Fruit fly (Drosophila melanogaster): ENCODE data around the gene CG5681.

The CG5681 gene

DNA sequence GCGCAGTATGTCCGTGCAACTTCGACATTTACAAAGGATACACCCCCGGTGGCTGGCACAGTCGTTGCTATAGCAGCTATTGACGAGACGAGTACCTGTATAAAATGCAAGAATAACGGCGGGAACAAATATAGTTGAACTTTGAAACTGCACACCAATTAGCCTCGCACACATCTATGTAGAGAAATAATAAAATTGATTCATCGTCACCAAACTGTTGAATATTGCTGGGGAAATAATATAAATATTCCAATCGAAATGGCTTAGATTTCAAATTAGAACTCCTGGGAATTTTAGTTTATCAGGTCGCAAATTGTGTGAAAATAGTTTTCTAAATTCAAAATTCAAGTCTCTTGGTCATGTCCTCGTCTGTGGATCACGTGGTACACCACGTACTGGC is 21.4 kb downstream of the CG5681 start, which contains the start of the genes CG42634 and CG42635:
Gene CG42634 (plus strand): TSS at position 301 of the 400 bp plus-strand sequence.
Gene CG42635 (plus strand): TSS at position 301 of the 400 bp plus-strand sequence.
- TF ChIP-seq CG8478 (optimal IDR thresholded peaks at IDR 0.05) = no peak
- TF ChIP-seq CTCF (optimal IDR thresholded peaks at IDR 0.05) = no peak

DNA sequence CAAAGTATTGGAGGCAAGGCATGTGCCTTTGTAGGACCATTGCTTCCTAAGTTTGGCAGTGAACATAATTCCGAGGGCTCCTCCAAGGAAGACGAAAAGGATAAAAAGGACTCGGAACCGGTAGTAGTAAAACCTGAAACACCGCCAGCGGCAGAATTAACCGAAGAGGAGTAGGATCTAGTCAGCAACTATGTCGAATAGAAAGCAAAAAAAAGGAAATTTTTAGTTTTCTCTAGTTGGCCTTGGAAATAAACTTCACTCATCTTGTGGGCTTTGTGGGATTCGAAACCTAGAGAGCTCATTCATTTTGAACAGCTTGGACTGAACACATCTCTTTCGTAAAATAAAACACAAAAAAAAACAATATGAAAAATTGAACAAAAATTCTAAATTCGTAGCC is 22.5 kb downstream of the CG5681 start, which contains the start of gene CG31740:
Gene CG31740 (plus strand): TSS at position 301 of the 400 bp plus-strand sequence.
- no peak for TF ChIP-seq CG8478 (optimal IDR thresholded peaks at IDR 0.05)
- TF ChIP-seq CTCF (optimal IDR thresholded peaks at IDR 0.05) = no peak

DNA sequence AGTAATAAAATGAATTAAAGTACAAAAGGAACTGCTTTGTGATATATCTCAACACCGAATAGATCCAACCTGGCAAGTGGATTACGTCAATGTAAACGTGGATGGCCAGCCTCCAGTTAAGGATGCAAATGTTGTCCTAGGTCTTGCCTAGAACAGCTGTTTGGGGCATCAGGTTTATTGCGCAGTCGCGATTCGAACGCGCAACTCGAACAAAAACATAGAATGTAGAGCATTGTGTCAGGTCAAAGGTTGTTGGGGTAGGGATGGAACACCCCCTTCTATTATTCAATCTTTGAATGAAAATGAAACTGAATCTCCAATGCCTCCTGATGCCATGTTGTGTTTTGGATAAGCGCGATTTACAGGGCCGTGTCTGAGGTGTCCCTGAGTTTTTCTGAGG is 23.5 kb downstream of the CG5681 start:
- TF ChIP-seq CG8478 (optimal IDR thresholded peaks at IDR 0.05) (no peak), CTCF (optimal IDR thresholded peaks at IDR 0.05) (no peak)

DNA sequence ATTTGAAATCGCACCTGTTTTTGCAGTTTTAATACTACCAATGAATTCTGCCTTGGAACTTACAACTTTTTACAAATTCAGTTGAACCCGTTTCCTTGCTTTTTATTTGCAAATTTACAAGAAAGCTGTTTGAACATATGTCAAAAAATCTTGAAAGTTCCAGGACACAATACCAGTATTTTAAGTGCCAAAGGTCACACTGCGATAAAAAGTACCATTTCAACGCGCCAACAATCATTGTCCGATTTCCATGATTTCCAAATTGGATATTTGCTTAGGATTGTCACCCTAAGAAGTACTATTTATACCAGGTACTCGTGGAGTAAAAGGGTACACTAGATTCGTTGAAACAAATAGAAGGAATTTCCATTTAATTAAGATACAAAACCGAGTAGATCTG is 25.2 kb downstream of the CG5681 start, which contains the start of gene elfless:
Gene elfless (minus strand): TSS at position 101 of the 400 bp plus-strand sequence.
- TF ChIP-seq CTCF (optimal IDR thresholded peaks at IDR 0.05) (no peak), CG8478 (optimal IDR thresholded peaks at IDR 0.05) (no peak)

DNA sequence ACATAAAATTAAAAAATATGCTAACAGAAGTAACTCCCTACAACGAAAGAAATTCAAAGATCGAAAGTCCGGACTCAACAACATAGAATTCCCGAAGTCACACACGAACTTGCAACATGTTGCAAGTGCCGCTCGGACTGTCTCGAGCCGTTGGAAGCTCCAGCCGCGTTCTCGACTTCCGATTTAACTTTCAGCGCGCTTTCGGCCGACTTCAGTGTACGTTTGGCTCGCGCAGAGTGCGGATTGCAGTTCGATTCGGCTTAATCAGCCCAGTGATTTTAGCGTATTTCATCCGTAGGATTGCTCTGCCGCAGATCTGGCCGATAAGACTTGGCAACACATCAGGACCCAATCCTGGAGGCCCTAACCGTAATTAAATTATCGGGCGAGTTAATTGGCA is 26.0 kb downstream of the CG5681 start, which contains the start of gene rdo:
Gene rdo (plus strand): TSS at position 213 of the 400 bp plus-strand sequence.
- TF ChIP-seq CG8478 (optimal IDR thresholded peaks at IDR 0.05) (no peak), CTCF (optimal IDR thresholded peaks at IDR 0.05) (no peak)

DNA sequence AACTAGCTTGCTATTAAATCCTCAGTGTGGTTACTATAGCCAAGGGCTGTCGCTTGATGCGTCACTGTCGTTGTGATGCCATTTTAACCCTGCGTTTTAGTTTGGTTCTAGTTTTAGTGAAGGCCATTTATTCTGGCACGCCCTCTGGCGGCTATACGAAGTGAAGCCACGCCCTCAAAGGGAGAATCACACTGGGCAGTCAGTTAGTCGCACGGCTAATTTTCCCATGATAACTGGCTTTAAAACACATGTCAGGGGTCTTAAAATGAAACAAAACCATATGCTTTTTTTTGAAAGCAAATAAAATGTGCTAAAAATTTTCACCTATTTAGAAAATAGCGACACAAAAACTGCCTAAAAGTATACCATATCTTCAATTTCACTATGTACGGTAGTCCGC is 46.5 kb downstream of the CG5681 start:
- TF ChIP-seq CG8478 (optimal IDR thresholded peaks at IDR 0.05) = no peak
- TF ChIP-seq CTCF (optimal IDR thresholded peaks at IDR 0.05) = peak; percentile 79 to 80
